Worm (Caenorhabditis elegans) whole organism, young adult: ENCODE data around the gene capg-2.
A peak's percentile ranks its signal among the peaks of the same experiment; 100 is the strongest.

ENCODE experiments used
- B0336.3 ChIP-seq: fragments of 200-800 bp; sonication (Bioruptor generic); IDR thresholded peaks from 2 replicates; pipeline ENCODE4 v1.3.6; 2022; ENCODE audit warnings: missing genetic modification characterization, missing compliant biosample characterization
- D2030.7 ChIP-seq: fragments of 200-800 bp; sonication (Bioruptor generic); IDR thresholded peaks from 2 replicates; pipeline ENCODE4 v1.3.6; 2022; ENCODE audit warnings: missing genetic modification reagents, missing genetic modification characterization, missing compliant biosample characterization
- F10E7.11 ChIP-seq: sonication (generic microtip); optimal IDR thresholded peaks from 2 replicates; lab custom pipeline; 2017; ENCODE audit warnings: mild to moderate bottlenecking, missing genetic modification characterization, moderate library complexity, missing compliant biosample characterization
- F23B12.7 ChIP-seq: sonication (generic microtip); optimal IDR thresholded peaks from 2 replicates; lab custom pipeline; 2017; ENCODE audit warnings: missing genetic modification characterization, mild to moderate bottlenecking, missing compliant biosample characterization, antibody characterized with exemption, moderate library complexity; ENCODE audit not compliant: insufficient read depth
- F33H1.4 ChIP-seq: fragments of 200-800 bp; sonication (Bioruptor generic); IDR thresholded peaks from 2 replicates; pipeline ENCODE4 v1.3.6; 2022; ENCODE audit warnings: missing genetic modification reagents, missing genetic modification characterization, missing compliant biosample characterization
- Y56A3A.18 ChIP-seq: fragments of 200-800 bp; sonication (Bioruptor generic); IDR thresholded peaks from 2 replicates; pipeline ENCODE4 v1.3.6; 2022; ENCODE audit warnings: missing genetic modification reagents, missing genetic modification characterization, missing compliant biosample characterization
- Y79H2A.3 ChIP-seq: fragments of 200-800 bp; sonication (Bioruptor generic); conservative IDR thresholded peaks from 2 replicates; pipeline ENCODE4 v1.3.6; 2022; ENCODE audit warnings: missing genetic modification reagents, missing genetic modification characterization, missing compliant biosample characterization
- Y95B8A.8 ChIP-seq: fragments of 200-800 bp; sonication (Bioruptor generic); IDR thresholded peaks from 2 replicates; pipeline ENCODE4 v1.3.6; 2022; ENCODE audit warnings: missing genetic modification reagents, missing genetic modification characterization, missing compliant biosample characterization
- attf-3 ChIP-seq: fragments of 200-800 bp; sonication (Bioruptor generic); conservative IDR thresholded peaks from 2 replicates; pipeline ENCODE4 v1.3.6; 2022; ENCODE audit warnings: missing genetic modification reagents, missing genetic modification characterization, missing compliant biosample characterization
- ccch-3 ChIP-seq: fragments of 200-800 bp; sonication (Bioruptor generic); optimal IDR thresholded peaks from 2 replicates; lab custom pipeline; 2018; ENCODE audit warnings: mild to moderate bottlenecking, missing genetic modification characterization, missing compliant biosample characterization
- ceh-27 ChIP-seq: fragments of 200-800 bp; sonication (Bioruptor generic); optimal IDR thresholded peaks from 2 replicates; lab custom pipeline; 2018; ENCODE audit warnings: mild to moderate bottlenecking, missing genetic modification characterization, moderate library complexity, missing compliant biosample characterization
- ceh-40 ChIP-seq: fragments of 200-800 bp; sonication (Bioruptor generic); IDR thresholded peaks from 2 replicates; pipeline ENCODE4 v1.3.6; 2022; ENCODE audit warnings: missing genetic modification characterization, missing compliant biosample characterization
- efl-1 ChIP-seq: fragments of 150-350 bp; optimal IDR thresholded peaks from 2 replicates; lab custom pipeline; 2014; ENCODE audit warnings: missing biosample characterization, missing genetic modification reagents, missing genetic modification characterization
- egl-44 ChIP-seq: fragments of 200-800 bp; sonication (Bioruptor generic); IDR thresholded peaks from 2 replicates; pipeline ENCODE4 v1.3.6; 2022; ENCODE audit warnings: missing genetic modification reagents, missing genetic modification characterization, missing compliant biosample characterization
- egrh-3 ChIP-seq: fragments of 200-800 bp; sonication (Bioruptor generic); IDR thresholded peaks from 2 replicates; pipeline ENCODE4 v1.3.6; 2022; ENCODE audit warnings: missing genetic modification reagents, missing genetic modification characterization, missing compliant biosample characterization
- ekl-4 ChIP-seq: fragments of 200-800 bp; sonication (Bioruptor generic); IDR thresholded peaks from 2 replicates; pipeline ENCODE4 v1.3.6; 2022; ENCODE audit warnings: missing genetic modification reagents, missing genetic modification characterization, missing compliant biosample characterization
- fkh-3 ChIP-seq: sonication (generic microtip); optimal IDR thresholded peaks from 2 replicates; lab custom pipeline; 2016; ENCODE audit warnings: mild to moderate bottlenecking, missing genetic modification characterization, missing compliant biosample characterization
- hlh-12 ChIP-seq: sonication (generic microtip); optimal IDR thresholded peaks from 2 replicates; lab custom pipeline; 2016; ENCODE audit warnings: missing genetic modification characterization, missing compliant biosample characterization
- hlh-26 ChIP-seq: fragments of 200-800 bp; sonication (Bioruptor generic); conservative IDR thresholded peaks from 2 replicates; pipeline ENCODE4 v1.3.6; 2022; ENCODE audit warnings: missing genetic modification reagents, missing genetic modification characterization, missing compliant biosample characterization
- hrde-1 ChIP-seq: sonication (generic microtip); optimal IDR thresholded peaks from 2 replicates; lab custom pipeline; 2016; ENCODE audit warnings: missing genetic modification characterization, mild to moderate bottlenecking, missing compliant biosample characterization, moderate library complexity, missing genotype, missing genetic modification reagents, borderline replicate concordance
- hsf-1 ChIP-seq: fragments of 200-800 bp; sonication (Bioruptor generic); IDR thresholded peaks from 2 replicates; pipeline ENCODE4 v1.3.6; 2022; ENCODE audit warnings: missing genetic modification reagents, missing genetic modification characterization, missing compliant biosample characterization
- let-526 ChIP-seq: fragments of 200-800 bp; sonication (Bioruptor generic); IDR thresholded peaks from 2 replicates; pipeline ENCODE4 v1.3.6; 2022; ENCODE audit warnings: missing genetic modification reagents, missing genetic modification characterization, missing compliant biosample characterization
- madf-3 ChIP-seq: fragments of 200-800 bp; sonication (Bioruptor generic); IDR thresholded peaks from 2 replicates; pipeline ENCODE4 v1.3.6; 2022; ENCODE audit warnings: missing genetic modification reagents, missing genetic modification characterization, missing compliant biosample characterization
- madf-6 ChIP-seq: fragments of 200-800 bp; sonication (Bioruptor generic); IDR thresholded peaks from 2 replicates; pipeline ENCODE4 v1.3.6; 2022; ENCODE audit warnings: missing genetic modification reagents, missing genetic modification characterization, missing compliant biosample characterization
- mes-4 ChIP-seq: sonication (generic microtip); optimal IDR thresholded peaks from 2 replicates; lab custom pipeline; 2016; ENCODE audit warnings: missing genotype, missing genetic modification characterization, missing compliant biosample characterization
- nfya-2 ChIP-seq: fragments of 200-800 bp; sonication (Bioruptor generic); IDR thresholded peaks from 2 replicates; pipeline ENCODE4 v1.3.6; 2022; ENCODE audit warnings: missing genetic modification reagents, missing genetic modification characterization, missing compliant biosample characterization
- nfyb-1 ChIP-seq: fragments of 200-800 bp; sonication (Bioruptor generic); IDR thresholded peaks from 2 replicates; pipeline ENCODE4 v1.3.6; 2022; ENCODE audit warnings: missing genetic modification reagents, missing genetic modification characterization, missing compliant biosample characterization
- nhr-27 ChIP-seq: fragments of 200-800 bp; sonication (Bioruptor generic); optimal IDR thresholded peaks from 2 replicates; lab custom pipeline; 2018; ENCODE audit warnings: mild to moderate bottlenecking, missing genetic modification characterization, moderate library complexity, missing compliant biosample characterization
- repo-1 ChIP-seq: sonication (generic microtip); optimal IDR thresholded peaks from 2 replicates; lab custom pipeline; 2017; ENCODE audit warnings: mild to moderate bottlenecking, missing genetic modification characterization, missing compliant biosample characterization
- rpc-1 ChIP-seq, 2 experiments: fragments of 150-350 bp in 1 of 2; sonication (generic microtip) in 1 of 2; optimal IDR thresholded peaks; 2 replicates each; lab custom pipeline; 2014 to 2018; ENCODE audit warnings: missing biosample characterization in 1 of 2, missing genetic modification characterization in 1 of 2, missing genetic modification reagents in 1 of 2, missing genotype in 1 of 2
- snpc-1.3 ChIP-seq: sonication (generic microtip); optimal IDR thresholded peaks from 2 replicates; lab custom pipeline; 2017; ENCODE audit warnings: missing genetic modification characterization, mild to moderate bottlenecking, missing compliant biosample characterization, antibody characterized with exemption, moderate library complexity, missing genotype, missing genetic modification reagents; ENCODE audit not compliant: insufficient read depth
- tbp1 ChIP-seq: fragments of 200-800 bp; sonication (Bioruptor generic); optimal IDR thresholded peaks from 2 replicates; lab custom pipeline; 2018; ENCODE audit warnings: mild to moderate bottlenecking, missing genetic modification characterization, missing compliant biosample characterization
- unc-130 ChIP-seq: sonication (generic microtip); optimal IDR thresholded peaks from 2 replicates; lab custom pipeline; 2016; ENCODE audit warnings: missing genetic modification reagents, missing genetic modification characterization, missing compliant biosample characterization
- ztf-26 ChIP-seq: sonication (generic microtip); optimal IDR thresholded peaks from 2 replicates; lab custom pipeline; 2017; ENCODE audit warnings: missing genetic modification characterization, missing compliant biosample characterization

Gene capg-2

DNA sequence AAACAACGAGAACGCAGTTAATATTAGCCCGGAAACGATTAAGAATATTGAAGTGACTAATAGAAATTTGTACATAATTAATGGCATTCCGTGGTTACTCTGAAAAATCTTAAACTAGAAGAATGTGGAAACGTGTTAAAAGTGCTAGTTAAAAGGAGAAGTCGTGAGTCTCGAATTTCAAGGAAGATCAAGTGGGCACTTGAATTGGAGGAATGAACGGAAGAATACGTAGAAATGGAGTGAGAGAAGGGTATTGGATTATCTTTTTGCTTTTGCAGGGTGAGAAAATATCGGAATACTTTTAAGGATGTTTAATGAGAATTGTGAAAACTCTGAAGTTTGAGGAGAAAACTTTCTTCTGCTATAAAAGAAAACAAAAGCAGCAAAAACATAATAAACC is 38.6 kb downstream of the capg-2 start, which contains the start of gene hpo-30:
TSS of gene hpo-30 (minus strand) at position 101 of the 400 bp plus-strand sequence.
- TF ChIP-seq Y79H2A.3, result no peak

DNA sequence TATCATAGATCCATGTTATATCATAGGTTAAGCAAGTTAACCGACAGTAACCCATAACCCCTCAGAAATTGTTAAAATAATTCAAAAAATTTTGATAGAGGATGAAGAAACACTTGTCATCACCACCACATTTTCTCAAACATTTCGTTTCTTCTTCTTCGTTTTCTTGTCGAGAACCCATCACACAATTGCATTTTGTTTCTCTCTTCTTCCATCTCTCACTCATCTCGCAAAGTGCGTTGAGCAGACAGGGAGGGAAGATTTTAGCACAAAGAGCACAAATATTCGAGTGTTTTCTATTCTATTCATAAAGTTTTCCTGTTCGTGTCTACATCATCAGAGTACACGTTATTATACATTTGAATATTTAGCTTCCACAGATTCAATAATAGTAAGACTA is 42.7 kb downstream of the capg-2 start:
- TF ChIP-seq nfya-2 (GFP tag; lab: Robert Waterston, UW), result no peak
- TF ChIP-seq attf-3, result peak; percentile 43; the same call in 1 of the 2 replicates
- TF ChIP-seq ccch-3 (GFP tag; lab: Kevin White, UChicago), result no peak
- 0 out of 2 replicates have a peak, but pooled peaks have one; percentile 10 for TF ChIP-seq B0336.3
- TF ChIP-seq nhr-27, result no peak
- peak; percentile 62; the same call in 1 of the 2 replicates for TF ChIP-seq ekl-4 (GFP tag; lab: Robert Waterston, UW)
- no peak for TF ChIP-seq let-526
- TF ChIP-seq snpc-1.3 (tag; lab: Kevin White, UChicago), result peak; percentile 32
- no peak for TF ChIP-seq hlh-12 (tag; lab: Kevin White, UChicago)
- TF ChIP-seq madf-3 (GFP tag; lab: Robert Waterston, UW), result no peak
- peak; percentile 48 for TF ChIP-seq ceh-27 (GFP tag; lab: Kevin White, UChicago)
- TF ChIP-seq rpc-1 (optimal IDR thresholded peaks at IDR 0.05; lab: Kevin White, UChicago), result no peak
- no peak for TF ChIP-seq rpc-1 (tag; optimal IDR thresholded peaks at IDR 0.05; lab: Kevin White, UChicago)
- peak; percentile 67 for TF ChIP-seq hsf-1
- no peak for TF ChIP-seq hrde-1 (tag; lab: Kevin White, UChicago)
- TF ChIP-seq madf-6 (GFP tag; lab: Robert Waterston, UW), result 0 out of 2 replicates have a peak, but pooled peaks have one; percentile 7
- no peak for TF ChIP-seq D2030.7 (GFP tag; lab: Robert Waterston, UW)
- TF ChIP-seq nfyb-1 (GFP tag; lab: Robert Waterston, UW), result 0 out of 2 replicates have a peak, but pooled peaks have one; percentile 44

DNA sequence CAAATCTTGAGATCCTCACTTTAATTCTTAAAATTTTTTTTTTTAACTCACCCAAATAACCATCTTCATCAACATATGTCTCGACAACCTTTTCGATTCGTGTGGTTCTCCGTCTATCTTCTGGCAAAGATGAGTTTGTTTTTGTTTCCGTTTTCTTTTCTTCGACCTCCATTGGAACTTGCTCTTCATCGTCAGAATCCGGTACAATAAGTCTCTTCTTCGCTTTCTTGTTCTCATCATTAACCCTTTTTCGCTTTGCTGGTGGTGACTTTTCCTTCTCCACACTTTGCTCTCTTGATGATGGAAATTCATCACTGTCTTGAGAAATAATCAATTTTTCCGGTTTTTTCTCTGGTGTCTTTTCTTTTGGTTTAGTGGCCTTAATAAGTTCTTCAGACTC is 44.4 kb downstream of the capg-2 start:
- TF ChIP-seq attf-3, result no peak
- TF ChIP-seq F23B12.7 (tag; lab: Kevin White, UChicago), result no peak
- no peak for TF ChIP-seq F10E7.11 (tag; lab: Kevin White, UChicago)
- no peak for TF ChIP-seq tbp1 (GFP tag; lab: Kevin White, UChicago)
- no peak for TF ChIP-seq unc-130 (GFP tag; lab: Kevin White, UChicago)
- no peak for TF ChIP-seq ztf-26 (tag; lab: Kevin White, UChicago)
- TF ChIP-seq F33H1.4, result no peak
- no peak for TF ChIP-seq mes-4 (tag; lab: Kevin White, UChicago)
- TF ChIP-seq egl-44 (GFP tag; lab: Robert Waterston, UW), result no peak
- TF ChIP-seq efl-1 (GFP tag; lab: Kevin White, UChicago), result no peak
- TF ChIP-seq fkh-3 (tag; lab: Kevin White, UChicago), result no peak
- no peak for TF ChIP-seq hlh-26 (GFP tag; lab: Robert Waterston, UW)
- TF ChIP-seq repo-1 (tag; lab: Kevin White, UChicago), result no peak
- no peak for TF ChIP-seq Y95B8A.8 (GFP tag; lab: Robert Waterston, UW)
- TF ChIP-seq ceh-40 (GFP tag; lab: Robert Waterston, UW), result no peak
- TF ChIP-seq, all 124 proteins: peak for 0

DNA sequence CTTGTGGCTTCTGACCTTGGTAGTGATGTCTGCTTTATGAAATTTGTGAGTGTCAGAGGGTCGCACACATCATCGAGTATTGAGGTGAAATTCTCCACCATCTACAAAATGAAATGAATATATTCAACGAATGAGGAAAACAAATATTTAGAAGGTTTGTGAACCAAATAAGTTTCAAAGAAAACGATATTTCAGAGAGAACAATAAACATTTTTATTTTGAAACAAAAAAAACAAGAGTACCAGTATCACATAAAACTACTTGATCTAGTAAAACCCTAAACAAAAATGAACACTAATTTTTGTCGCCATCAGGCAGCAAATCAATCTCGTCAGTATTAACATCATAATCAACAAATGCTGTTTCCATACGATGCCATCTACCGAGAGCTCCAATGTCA is 45.4 kb downstream of the capg-2 start, which contains the start of gene R04F11.3:
TSS of gene R04F11.3 (minus strand) at position 101 of the 400 bp plus-strand sequence.
- TF ChIP-seq tbp1 (GFP tag; lab: Kevin White, UChicago) (no peak), hsf-1 (no peak), egrh-3 (GFP tag; lab: Robert Waterston, UW) (no peak), Y56A3A.18 (no peak)
- TF ChIP-seq, all 124 proteins: peak for 0
